Worm (Caenorhabditis elegans): ENCODE data around the gene Y75B8A.25.

DNA sequence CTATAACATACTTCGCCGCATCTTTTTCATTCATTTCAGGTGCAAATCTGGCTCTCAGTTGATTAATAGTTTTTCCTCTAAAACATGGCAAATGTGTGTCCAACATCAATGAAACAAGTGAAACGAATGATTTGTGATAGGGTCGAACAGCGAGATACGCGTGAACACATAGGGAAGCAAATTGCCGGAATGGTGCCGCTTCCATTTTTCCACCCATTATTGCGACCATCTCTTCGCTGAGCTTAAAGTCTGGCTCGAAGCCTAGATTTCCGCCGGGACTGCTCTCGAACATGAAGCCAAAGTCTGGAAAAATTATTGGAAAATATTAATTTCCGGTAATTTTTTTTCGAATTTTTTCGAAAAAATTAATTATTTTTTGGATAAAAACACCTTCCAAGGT, 20.5 kb upstream of the Y75B8A.25 start:
- no peak for TF ChIP-seq pes-1 (GFP tag; IDR thresholded peaks at IDR 0.05)
- TF ChIP-seq ama-1 (optimal IDR thresholded peaks at IDR 0.05): no peak
- no peak for TF ChIP-seq tra-4 (tag; optimal IDR thresholded peaks at IDR 0.05)
- no peak for TF ChIP-seq ceh-13 (GFP tag; optimal IDR thresholded peaks at IDR 0.05)
- TF ChIP-seq ets-7 (tag; optimal IDR thresholded peaks at IDR 0.05): no peak
- TF ChIP-seq scrt-1 (GFP tag; IDR thresholded peaks at IDR 0.05): no peak
- no peak for TF ChIP-seq hnd-1 (tag; optimal IDR thresholded peaks at IDR 0.05)
- TF ChIP-seq hmbx-1 (tag; optimal IDR thresholded peaks at IDR 0.05): no peak
- no peak for TF ChIP-seq tbx-37 (GFP tag; conservative IDR thresholded peaks at IDR 0.05)
- TF ChIP-seq aly-1 (tag; optimal IDR thresholded peaks at IDR 0.05): no peak
- no peak for TF ChIP-seq flt-1 (GFP tag; IDR thresholded peaks at IDR 0.05)
